Worm (Caenorhabditis elegans): ENCODE measurements around the gene R102.3.
"Not testable (repeated sequence)": the region's sequence is repeated elsewhere in the genome, so short reads cannot be mapped to it uniquely, and the experiment has no call there.

- not testable (repeated sequence) for TF ChIP-seq him-1, W03F9.2, dao-5 (tag; optimal IDR thresholded peaks at IDR 0.05)
Measured at ce11 chrIV:10687307-10687706, 2.0 kb upstream of the R102.3 start, which contains the start of gene R102.2.
